Fruit fly (Drosophila melanogaster) whole organism, embryonic: ENCODE data around the gene Tailor.

Experiments used
- B-H1 ChIP-seq: fragments of 200-800 bp; sonication (Bioruptor generic); IDR thresholded peaks from 3 replicates; pipeline ENCODE4 v1.3.6; 2022; ENCODE audit warnings: missing biosample characterization, missing genetic modification characterization
- Blimp-1 ChIP-seq: fragments of 200-800 bp; sonication (Bioruptor generic); optimal IDR thresholded peaks from 3 replicates; lab custom pipeline; 2018; ENCODE audit warnings: missing biosample characterization, missing genetic modification characterization, mild to moderate bottlenecking, moderate library complexity, missing genetic modification reagents
- Bteb2 ChIP-seq: fragments of 200-800 bp; sonication (Bioruptor generic); optimal IDR thresholded peaks from 2 replicates; lab custom pipeline; 2016; ENCODE audit warnings: missing biosample characterization, missing genetic modification characterization
- CG10431 ChIP-seq: fragments of 200-800 bp; sonication (Bioruptor generic); optimal IDR thresholded peaks from 3 replicates; lab custom pipeline; 2018; ENCODE audit warnings: missing biosample characterization, mild to moderate bottlenecking, missing genetic modification characterization
- CG10462 ChIP-seq: fragments of 200-800 bp; sonication (Bioruptor generic); optimal IDR thresholded peaks from 2 replicates; lab custom pipeline; 2016; ENCODE audit warnings: missing biosample characterization, missing genetic modification characterization
- CG10565 ChIP-seq: fragments of 200-800 bp; sonication (Bioruptor generic); optimal IDR thresholded peaks from 3 replicates; lab custom pipeline; 2016; ENCODE audit warnings: missing biosample characterization, mild to moderate bottlenecking, missing genetic modification characterization
- CG11560 ChIP-seq: fragments of 200-800 bp; sonication (Bioruptor generic); IDR thresholded peaks from 3 replicates; pipeline ENCODE4 v1.3.6; 2022; ENCODE audit warnings: missing biosample characterization, missing genetic modification characterization
- CG12236 ChIP-seq: fragments of 200-800 bp; sonication (Bioruptor generic); optimal IDR thresholded peaks from 2 replicates; lab custom pipeline; 2016; ENCODE audit warnings: missing biosample characterization, missing genetic modification characterization
- CG18262 ChIP-seq: fragments of 200-800 bp; optimal IDR thresholded peaks from 3 replicates; lab custom pipeline; 2019; ENCODE audit warnings: missing biosample characterization, mild to moderate bottlenecking, missing genetic modification characterization, moderate library complexity
- CG2116 ChIP-seq: fragments of 200-800 bp; sonication (Bioruptor generic); optimal IDR thresholded peaks from 3 replicates; lab custom pipeline; 2018; ENCODE audit warnings: missing biosample characterization, mild to moderate bottlenecking, missing genetic modification characterization
- CG2120 ChIP-seq: fragments of 200-800 bp; sonication (Bioruptor generic); optimal IDR thresholded peaks from 3 replicates; lab custom pipeline; 2016; ENCODE audit warnings: missing biosample characterization, missing genetic modification characterization
- CG34224 ChIP-seq: fragments of 200-800 bp; sonication (Bioruptor generic); IDR thresholded peaks from 3 replicates; pipeline ENCODE4 v1.3.6; 2022; ENCODE audit warnings: missing biosample characterization, missing genetic modification characterization; ENCODE audit not compliant: partially characterized antibody
- CG7271 ChIP-seq: fragments of 200-800 bp; sonication (Bioruptor generic); optimal IDR thresholded peaks from 2 replicates; lab custom pipeline; 2018; ENCODE audit warnings: missing biosample characterization, mild to moderate bottlenecking, missing genetic modification characterization, moderate library complexity
- CG8281 ChIP-seq: fragments of 200-800 bp; sonication (Bioruptor generic); optimal IDR thresholded peaks from 2 replicates; lab custom pipeline; 2018; ENCODE audit warnings: missing biosample characterization, mild to moderate bottlenecking, missing genetic modification characterization, moderate library complexity
- CkIIα-i1 ChIP-seq: fragments of 200-800 bp; sonication (Bioruptor generic); IDR thresholded peaks from 2 replicates; pipeline ENCODE4 v1.3.6; 2022; ENCODE audit warnings: missing biosample characterization, missing genetic modification characterization
- D19A ChIP-seq: fragments of 200-800 bp; optimal IDR thresholded peaks from 3 replicates; lab custom pipeline; 2019; ENCODE audit warnings: missing biosample characterization, mild to moderate bottlenecking, missing genetic modification characterization, moderate library complexity
- Dll ChIP-seq: fragments of 200-800 bp; sonication (Bioruptor generic); IDR thresholded peaks from 4 replicates; pipeline ENCODE4 v1.3.6; 2022; ENCODE audit warnings: missing biosample characterization, missing genetic modification characterization; ENCODE audit not compliant: partially characterized antibody
- ERR ChIP-seq: fragments of 200-800 bp; sonication (Bioruptor generic); optimal IDR thresholded peaks from 2 replicates; lab custom pipeline; 2016; ENCODE audit warnings: missing biosample characterization, missing genetic modification characterization
- Gug ChIP-seq: fragments of 200-800 bp; sonication (Bioruptor generic); IDR thresholded peaks from 4 replicates; pipeline ENCODE4 v1.3.6; 2022; ENCODE audit warnings: missing biosample characterization, missing genetic modification characterization
- Hr51 ChIP-seq, 2 experiments: fragments of 200-800 bp; sonication (Bioruptor generic); optimal IDR thresholded peaks; 2 replicates in 1 of 2; 3 replicates in 1 of 2; lab custom pipeline; 2016 to 2018; ENCODE audit warnings: missing biosample characterization in 2 of 2, missing genetic modification characterization in 2 of 2, mild to moderate bottlenecking in 1 of 2, moderate library complexity in 1 of 2
- Kr ChIP-seq: fragments of 200-800 bp; sonication (Bioruptor generic); optimal IDR thresholded peaks from 2 replicates; lab custom pipeline; 2017; ENCODE audit warnings: missing biosample characterization, mild to moderate bottlenecking, missing genetic modification characterization
- MTF-1 ChIP-seq: fragments of 200-800 bp; sonication (Bioruptor generic); optimal IDR thresholded peaks from 2 replicates; lab custom pipeline; 2018; ENCODE audit warnings: missing biosample characterization, mild to moderate bottlenecking, missing genetic modification characterization, borderline replicate concordance
- NC2β ChIP-seq: fragments of 200-800 bp; sonication (Bioruptor generic); optimal IDR thresholded peaks from 2 replicates; lab custom pipeline; 2016; ENCODE audit warnings: missing biosample characterization, missing genetic modification characterization
- Sin3A ChIP-seq: fragments of >200 bp; optimal IDR thresholded peaks from 2 replicates; lab custom pipeline; 2018
- abd-A ChIP-seq: fragments of 200-800 bp; sonication (Bioruptor generic); optimal IDR thresholded peaks from 3 replicates; lab custom pipeline; 2019; ENCODE audit warnings: missing biosample characterization, mild to moderate bottlenecking, missing genetic modification characterization, moderate library complexity
- amos ChIP-seq: fragments of 200-800 bp; sonication (Bioruptor generic); IDR thresholded peaks from 2 replicates; pipeline ENCODE4 v1.3.6; 2022; ENCODE audit warnings: missing biosample characterization, missing genetic modification characterization; ENCODE audit not compliant: partially characterized antibody
- ato ChIP-seq: fragments of 200-800 bp; sonication (Bioruptor generic); IDR thresholded peaks from 2 replicates; pipeline ENCODE4 v1.3.6; 2022; ENCODE audit warnings: missing biosample characterization, missing genetic modification characterization; ENCODE audit not compliant: partially characterized antibody
- bab2 ChIP-seq: fragments of 200-800 bp; sonication (Bioruptor generic); optimal IDR thresholded peaks from 2 replicates; lab custom pipeline; 2016; ENCODE audit warnings: missing biosample characterization, missing genetic modification characterization
- croc ChIP-seq: fragments of 200-800 bp; sonication (Bioruptor generic); conservative IDR thresholded peaks from 3 replicates; pipeline ENCODE4 v1.3.6; 2022; ENCODE audit warnings: missing biosample characterization, missing genetic modification characterization
- da ChIP-seq: fragments of 200-800 bp; sonication (Bioruptor generic); optimal IDR thresholded peaks from 2 replicates; lab custom pipeline; 2016; ENCODE audit warnings: missing biosample characterization, missing genetic modification characterization
- dysf ChIP-seq: fragments of 200-800 bp; sonication (Bioruptor generic); IDR thresholded peaks from 3 replicates; pipeline ENCODE4 v1.3.6; 2022; ENCODE audit warnings: missing biosample characterization, missing genetic modification characterization
- gsb-n ChIP-seq: fragments of 200-800 bp; sonication (Bioruptor generic); optimal IDR thresholded peaks from 3 replicates; lab custom pipeline; 2018; ENCODE audit warnings: missing biosample characterization, mild to moderate bottlenecking, missing genetic modification characterization
- h ChIP-seq: fragments of >200 bp; optimal IDR thresholded peaks from 2 replicates; lab custom pipeline; 2017
- hbn ChIP-seq: fragments of 200-800 bp; sonication (Bioruptor generic); IDR thresholded peaks from 2 replicates; pipeline ENCODE4 v1.3.6; 2022; ENCODE audit warnings: missing biosample characterization, missing genetic modification characterization; ENCODE audit not compliant: partially characterized antibody
- hth ChIP-seq: fragments of >200 bp; optimal IDR thresholded peaks from 2 replicates; lab custom pipeline; 2017; ENCODE audit warnings: inconsistent platforms
- inv ChIP-seq: fragments of 200-800 bp; sonication (Bioruptor generic); IDR thresholded peaks from 2 replicates; pipeline ENCODE4 v1.3.6; 2022; ENCODE audit warnings: missing biosample characterization, missing genetic modification characterization; ENCODE audit not compliant: partially characterized antibody
- klu ChIP-seq: fragments of 200-800 bp; sonication (Bioruptor generic); IDR thresholded peaks from 2 replicates; pipeline ENCODE4 v1.3.6; 2022; ENCODE audit warnings: missing biosample characterization, missing genetic modification characterization
- lab ChIP-seq: fragments of 200-800 bp; sonication (Bioruptor generic); optimal IDR thresholded peaks from 3 replicates; lab custom pipeline; 2017; ENCODE audit warnings: missing biosample characterization, missing genetic modification characterization, mild to moderate bottlenecking, moderate library complexity, missing genetic modification reagents
- lilli ChIP-seq: fragments of 200-800 bp; sonication (Bioruptor generic); optimal IDR thresholded peaks from 3 replicates; lab custom pipeline; 2016; ENCODE audit warnings: missing biosample characterization, missing genetic modification characterization
- lmd ChIP-seq: fragments of 200-800 bp; sonication (Bioruptor generic); IDR thresholded peaks from 2 replicates; pipeline ENCODE4 v1.3.6; 2022; ENCODE audit warnings: missing biosample characterization, missing genetic modification characterization
- otp ChIP-seq: fragments of 200-800 bp; sonication (Bioruptor generic); IDR thresholded peaks from 3 replicates; pipeline ENCODE4, ENCODE4 v1.3.6; 2022; ENCODE audit warnings: missing biosample characterization, missing genetic modification characterization
- psq ChIP-seq: fragments of 200-800 bp; sonication (Bioruptor generic); optimal IDR thresholded peaks from 2 replicates; lab custom pipeline; 2017; ENCODE audit warnings: missing biosample characterization, missing genetic modification characterization
- ranshi ChIP-seq: fragments of 200-800 bp; sonication (Bioruptor generic); IDR thresholded peaks from 2 replicates; pipeline ENCODE4 v1.3.6; 2022; ENCODE audit warnings: missing biosample characterization, missing genetic modification characterization
- ro ChIP-seq: fragments of 200-800 bp; sonication (Bioruptor generic); IDR thresholded peaks from 2 replicates; pipeline ENCODE4 v1.3.6; 2022; ENCODE audit warnings: missing biosample characterization, missing genetic modification characterization
- sens ChIP-seq: fragments of 200-800 bp; sonication (Bioruptor generic); peaks from one replicate; lab custom pipeline; 2016; ENCODE audit warnings: missing biosample characterization, missing genetic modification characterization
- seq ChIP-seq: fragments of 200-800 bp; sonication (Bioruptor generic); IDR thresholded peaks from 2 replicates; pipeline ENCODE4 v1.3.6; 2022; ENCODE audit warnings: missing biosample characterization, missing genetic modification characterization
- sisA ChIP-seq: fragments of 200-800 bp; sonication (Bioruptor generic); IDR thresholded peaks from 2 replicates; pipeline ENCODE4 v1.3.6; 2022; ENCODE audit warnings: missing biosample characterization, missing genetic modification characterization
- ssp ChIP-seq: fragments of 200-800 bp; sonication (Bioruptor generic); IDR thresholded peaks from 2 replicates; pipeline ENCODE4 v1.3.6; 2022; ENCODE audit warnings: missing biosample characterization, missing genetic modification characterization
- trh ChIP-seq: fragments of 200-800 bp; sonication (Bioruptor generic); optimal IDR thresholded peaks from 2 replicates; lab custom pipeline; 2016; ENCODE audit warnings: missing biosample characterization, missing genetic modification characterization
- usp ChIP-seq: fragments of >200 bp; optimal IDR thresholded peaks from 2 replicates; lab custom pipeline; 2017; ENCODE audit warnings: missing biosample characterization, missing genetic modification characterization
- vnd ChIP-seq: fragments of 200-800 bp; sonication (Bioruptor generic); IDR thresholded peaks from 3 replicates; pipeline ENCODE4 v1.3.6; 2022; ENCODE audit warnings: missing biosample characterization, missing genetic modification characterization; ENCODE audit not compliant: partially characterized antibody
- wek ChIP-seq: fragments of 200-800 bp; sonication (Bioruptor generic); optimal IDR thresholded peaks from 3 replicates; lab custom pipeline; 2018; ENCODE audit warnings: missing biosample characterization, mild to moderate bottlenecking, missing genetic modification characterization, moderate library complexity

Gene Tailor

dm6 chr3R:7067092-7067491, 18.8 kb downstream of the Tailor start, which contains the start of the genes CG1105 and CG1965 (continued):
- TF ChIP-seq lab (GFP tag; lab: Kevin White, UChicago) (peak; percentile 92), CkIIα-i1 (GFP tag; lab: Robert Waterston, UW) (peak; percentile 52; the same call in 1 of the 2 replicates), CG10565 (GFP tag; lab: Kevin White, UChicago) (peak; percentile 54), Blimp-1 (GFP tag; lab: Kevin White, UChicago) (peak; percentile 90), lmd (GFP tag; lab: Robert Waterston, UW) (peak; percentile 93), croc (GFP tag; lab: Robert Waterston, UW) (peak; percentile 93), Gug (GFP tag; lab: Robert Waterston, UW) (peak; percentile 94; the same call in 3 of the 4 replicates), psq (GFP tag; lab: Kevin White, UChicago) (peak; percentile 78), hth (lab: Kevin White, UChicago) (no peak), gsb-n (tag; lab: Kevin White, UChicago) (peak; percentile 79), hbn (peak; percentile 99), ssp (GFP tag; lab: Robert Waterston, UW) (peak; percentile 88), CG12236 (peak; percentile 84), sens (GFP tag; lab: Kevin White, UChicago) (peak; percentile 99), usp (GFP tag; lab: Kevin White, UChicago) (no peak), CG10462 (GFP tag; lab: Kevin White, UChicago) (peak; percentile 90), ERR (GFP tag; lab: Kevin White, UChicago) (peak; percentile 80), Kr (no peak), NC2β (GFP tag; lab: Kevin White, UChicago) (peak; percentile 92), bab2 (GFP tag; lab: Kevin White, UChicago) (peak; percentile 96), amos (peak; percentile 97), inv (GFP tag; lab: Robert Waterston, UW) (peak; percentile 99), lilli (GFP tag; lab: Kevin White, UChicago) (peak; percentile 98), CG34224 (GFP tag; lab: Robert Waterston, UW) (peak; percentile 99), Bteb2 (GFP tag; lab: Kevin White, UChicago) (peak; percentile 92), da (GFP tag; lab: Kevin White, UChicago) (peak; percentile 84), otp (peak; percentile 83), dysf (GFP tag; lab: Robert Waterston, UW) (peak; percentile 93), wek (GFP tag; lab: Kevin White, UChicago) (peak; percentile 45), CG18262 (peak; percentile 90), B-H1 (GFP tag; lab: Robert Waterston, UW) (peak; percentile 92), D19A (peak; percentile 73), Hr51 (GFP tag; optimal IDR thresholded peaks at IDR 0.05; lab: Kevin White, UChicago) (peak; percentile 94 to 96), CG11560 (tag; lab: Robert Waterston, UW) (peak; percentile 85), CG10431 (GFP tag; lab: Kevin White, UChicago) (peak; percentile 61), sisA (GFP tag; lab: Robert Waterston, UW) (peak; percentile 96), vnd (GFP tag; lab: Robert Waterston, UW) (peak; percentile 98), CG8281 (tag; lab: Kevin White, UChicago) (peak; percentile 65), CG7271 (tag; lab: Kevin White, UChicago) (peak; percentile 87), CG2116 (GFP tag; lab: Kevin White, UChicago) (peak; percentile 88), Dll (GFP tag; lab: Robert Waterston, UW) (peak; percentile 100), ranshi (GFP tag; lab: Robert Waterston, UW) (peak; percentile 95), MTF-1 (GFP tag; lab: Kevin White, UChicago) (peak; percentile 53), Sin3A (lab: Kevin White, UChicago) (peak; percentile 98), klu (peak; percentile 94), ato (GFP tag; lab: Robert Waterston, UW) (peak; percentile 86), h (lab: Kevin White, UChicago) (no peak), ro (peak; percentile 79), CG2120 (GFP tag; lab: Kevin White, UChicago) (peak; percentile 98), abd-A (no peak), trh (GFP tag; lab: Kevin White, UChicago) (peak; percentile 91), seq (GFP tag; lab: Robert Waterston, UW) (peak; percentile 66)
